Fruit fly (Drosophila melanogaster) whole organism, wandering third instar larva: ENCODE data around the gene GstZ2.

Experiments used
- CG32264 ChIP-seq: fragments of 200-800 bp; sonication (Bioruptor generic); optimal IDR thresholded peaks from 2 replicates; lab custom pipeline; 2016; ENCODE audit warnings: missing biosample characterization, missing genetic modification characterization
- CG9705 ChIP-seq: fragments of 200-800 bp; sonication (Bioruptor generic); optimal IDR thresholded peaks from 2 replicates; lab custom pipeline; 2018; ENCODE audit warnings: missing biosample characterization, mild to moderate bottlenecking, missing genetic modification characterization
- CrebA ChIP-seq: fragments of 200-800 bp; sonication (Bioruptor generic); optimal IDR thresholded peaks from 2 replicates; lab custom pipeline; 2016; ENCODE audit warnings: missing biosample characterization, mild to moderate bottlenecking, missing genetic modification characterization, borderline replicate concordance
- Dif ChIP-seq: fragments of 200-275, 200-300 bp; sonication (Bioruptor generic); optimal IDR thresholded peaks from 2 replicates; lab custom pipeline; 2018; ENCODE audit warnings: missing biosample characterization, missing genetic modification characterization; ENCODE audit not compliant: partially characterized antibody
- Hnf4 ChIP-seq: fragments of 200-800 bp; sonication (Bioruptor generic); optimal IDR thresholded peaks from 2 replicates; lab custom pipeline; 2016; ENCODE audit warnings: missing biosample characterization, mild to moderate bottlenecking, missing genetic modification characterization
- Hr78 ChIP-seq: fragments of >200 bp; optimal IDR thresholded peaks from 2 replicates; lab custom pipeline; 2017; ENCODE audit warnings: missing biosample characterization, missing genetic modification characterization
- Hr83 ChIP-seq: fragments of 200-300 bp; sonication (Bioruptor generic); optimal IDR thresholded peaks from 2 replicates; lab custom pipeline; 2016; ENCODE audit warnings: missing biosample characterization, mild to moderate bottlenecking, missing genetic modification characterization, moderate library complexity; ENCODE audit not compliant: poor library complexity, severe bottlenecking
- Mio ChIP-seq: sonication (Bioruptor generic); optimal IDR thresholded peaks from 2 replicates; lab custom pipeline; 2016; ENCODE audit warnings: missing biosample characterization, missing genetic modification characterization
- Myc ChIP-seq: fragments of >200 bp; optimal IDR thresholded peaks from 2 replicates; lab custom pipeline; 2017
- OdsH ChIP-seq: fragments of 200-800 bp; sonication (Bioruptor generic); optimal IDR thresholded peaks from 2 replicates; lab custom pipeline; 2016; ENCODE audit warnings: missing biosample characterization, mild to moderate bottlenecking, missing genetic modification characterization
- Rel ChIP-seq, 2 experiments: fragments of 200-800 bp; sonication (Bioruptor generic) in 1 of 2; optimal IDR thresholded peaks; 2 replicates in 1 of 2; 3 replicates in 1 of 2; lab custom pipeline; 2016 to 2019; ENCODE audit warnings: mild to moderate bottlenecking in 2 of 2, missing biosample characterization in 2 of 2, missing genetic modification characterization in 2 of 2, moderate library complexity in 1 of 2
- Sp1 ChIP-seq: fragments of 200-800 bp; sonication (Bioruptor generic); optimal IDR thresholded peaks from 3 replicates; lab custom pipeline; 2019; ENCODE audit warnings: missing biosample characterization, mild to moderate bottlenecking, missing genetic modification characterization, moderate library complexity
- Vsx2 ChIP-seq: fragments of 200-300, 225-300 bp; sonication (Bioruptor generic); optimal IDR thresholded peaks from 2 replicates; lab custom pipeline; 2018; ENCODE audit warnings: missing biosample characterization, missing genetic modification characterization; ENCODE audit not compliant: partially characterized antibody
- brk ChIP-seq: fragments of 200-800 bp; sonication (Bioruptor generic); optimal IDR thresholded peaks from 2 replicates; lab custom pipeline; 2016; ENCODE audit warnings: missing biosample characterization, mild to moderate bottlenecking, missing genetic modification characterization
- dl ChIP-seq, 2 experiments: fragments of 175-275, 200-275 bp in 1 of 2; fragments of 200-275 bp in 1 of 2; sonication (Bioruptor generic); optimal IDR thresholded peaks; lab custom pipeline; 2018; ENCODE audit warnings: mild to moderate bottlenecking in 2 of 2, missing biosample characterization in 2 of 2, missing genetic modification characterization in 2 of 2, moderate library complexity in 2 of 2; ENCODE audit not compliant: partially characterized antibody in 2 of 2, insufficient read depth in 1 of 2
- dsf ChIP-seq: sonication (Bioruptor generic); optimal IDR thresholded peaks from 2 replicates; lab custom pipeline; 2016; ENCODE audit warnings: missing biosample characterization, missing genetic modification characterization, borderline replicate concordance
- ey ChIP-seq: fragments of 200-800 bp; sonication (Bioruptor generic); optimal IDR thresholded peaks from 2 replicates; lab custom pipeline; 2016; ENCODE audit warnings: missing biosample characterization, missing genetic modification characterization
- foxo ChIP-seq, 2 experiments: fragments of 200-800 bp; sonication (Bioruptor generic); optimal IDR thresholded peaks; 2 replicates in 1 of 2; 3 replicates in 1 of 2; lab custom pipeline; 2016 to 2017; ENCODE audit warnings: missing biosample characterization in 2 of 2, missing genetic modification characterization in 2 of 2
- fru ChIP-seq: fragments of 200-800 bp; sonication (Bioruptor generic); optimal IDR thresholded peaks from 3 replicates; lab custom pipeline; 2016; ENCODE audit warnings: missing biosample characterization, mild to moderate bottlenecking, missing genetic modification characterization
- h ChIP-seq: fragments of 200-800 bp; sonication (Bioruptor generic); optimal IDR thresholded peaks from 3 replicates; lab custom pipeline; 2016; ENCODE audit warnings: missing biosample characterization, mild to moderate bottlenecking, missing genetic modification characterization
- jim ChIP-seq: fragments of 175-275, 200-325 bp; sonication (Bioruptor generic); optimal IDR thresholded peaks from 2 replicates; lab custom pipeline; 2016; ENCODE audit warnings: missing biosample characterization, mild to moderate bottlenecking, missing genetic modification characterization
- lola ChIP-seq: fragments of >200 bp; optimal IDR thresholded peaks from 2 replicates; lab custom pipeline; 2017; ENCODE audit warnings: missing biosample characterization, missing genetic modification characterization
- pan ChIP-seq: fragments of >200 bp; optimal IDR thresholded peaks from 2 replicates; lab custom pipeline; 2017
- psq ChIP-seq: fragments of 200-800 bp; sonication (Bioruptor generic); optimal IDR thresholded peaks from 3 replicates; lab custom pipeline; 2017; ENCODE audit warnings: missing biosample characterization, mild to moderate bottlenecking, missing genetic modification characterization, moderate library complexity
- rgr ChIP-seq: fragments of 200-800 bp; sonication (Bioruptor generic); optimal IDR thresholded peaks from 3 replicates; lab custom pipeline; 2016; ENCODE audit warnings: missing biosample characterization, mild to moderate bottlenecking, missing genetic modification characterization
- sage ChIP-seq: fragments of 200-800 bp; sonication (Bioruptor generic); optimal IDR thresholded peaks from 2 replicates; lab custom pipeline; 2016; ENCODE audit warnings: missing biosample characterization, mild to moderate bottlenecking, missing genetic modification characterization
- sv ChIP-seq: fragments of 200-800 bp; sonication (Bioruptor generic); optimal IDR thresholded peaks from 3 replicates; lab custom pipeline; 2016; ENCODE audit warnings: missing biosample characterization, missing genetic modification characterization
- usp ChIP-seq: fragments of >200 bp; optimal IDR thresholded peaks from 2 replicates; lab custom pipeline; 2017; ENCODE audit warnings: missing biosample characterization, missing genetic modification characterization
- woc ChIP-seq: sonication (Bioruptor generic); optimal IDR thresholded peaks from 2 replicates; lab custom pipeline; 2016; ENCODE audit warnings: missing biosample characterization, mild to moderate bottlenecking, missing genetic modification characterization

The GstZ2 gene

dm6 chr3R:9417577-9418334 lies 42.7 kb downstream of the GstZ2 start, which contains the start of gene ps:
TSS of gene ps (plus strand) at chr3R:9417940.
- TF ChIP-seq CrebA (GFP tag; lab: Kevin White, UChicago) (no peak), lola (GFP tag; lab: Kevin White, UChicago) (no peak), Rel (GFP tag; optimal IDR thresholded peaks at IDR 0.05; lab: Kevin White, UChicago) (peak; percentile 56), Rel (tag; optimal IDR thresholded peaks at IDR 0.05; lab: Kevin White, UChicago) (peak; percentile 0), Vsx2 (GFP tag; lab: Kevin White, UChicago) (no peak), fru (GFP tag; lab: Kevin White, UChicago) (no peak), sage (GFP tag; lab: Kevin White, UChicago) (peak; percentile 76), Hnf4 (GFP tag; lab: Kevin White, UChicago) (no peak), jim (GFP tag; lab: Kevin White, UChicago) (peak; percentile 5), pan (lab: Kevin White, UChicago) (no peak), h (no peak), Sp1 (GFP tag; lab: Kevin White, UChicago) (no peak), Hr83 (no peak), OdsH (GFP tag; lab: Kevin White, UChicago) (no peak), psq (GFP tag; lab: Kevin White, UChicago) (no peak), Dif (GFP tag; lab: Kevin White, UChicago) (peak; percentile 63), Hr78 (no peak), rgr (no peak), foxo (GFP tag; optimal IDR thresholded peaks at IDR 0.05; lab: Kevin White, UChicago) (peak in 1 of 2 experiments; percentile 1), dl (GFP tag; optimal IDR thresholded peaks at IDR 0.05; lab: Kevin White, UChicago; ENCODE audit: insufficient read depth in 1 of 2, partially characterized antibody in 2 of 2) (peak in 1 of 2 experiments; percentile 73)

- TF ChIP-seq Sp1 (GFP tag; lab: Kevin White, UChicago) = no peak
- no peak for TF ChIP-seq sv
- no peak for TF ChIP-seq pan (lab: Kevin White, UChicago)
- no peak for TF ChIP-seq jim (GFP tag; lab: Kevin White, UChicago)
- no peak for TF ChIP-seq sage (GFP tag; lab: Kevin White, UChicago)
- TF ChIP-seq usp (GFP tag; lab: Kevin White, UChicago) = no peak
These were observed 43.5 kb downstream of the GstZ2 start for dm6 chr3R:9416951-9417350.

- TF ChIP-seq Myc (lab: Kevin White, UChicago) = peak; percentile 35
- no peak for TF ChIP-seq usp (GFP tag; lab: Kevin White, UChicago)
These were observed 48.4 kb downstream of the GstZ2 start, which contains the start of the genes Task7 and alpha-Man-IIa for dm6 chr3R:9411928-9412640. TSS of gene Task7 (minus strand) at chr3R:9412293. TSS of gene alpha-Man-IIa (plus strand) at chr3R:9412548.

- TF ChIP-seq sv = no peak
- no peak for TF ChIP-seq sage (GFP tag; lab: Kevin White, UChicago)
- TF ChIP-seq foxo (GFP tag; optimal IDR thresholded peaks at IDR 0.05; lab: Kevin White, UChicago) = no peak
- no peak for TF ChIP-seq pan (lab: Kevin White, UChicago)
- TF ChIP-seq OdsH (GFP tag; lab: Kevin White, UChicago) = no peak
- TF ChIP-seq lola (GFP tag; lab: Kevin White, UChicago) = no peak
- no peak for TF ChIP-seq woc (GFP tag; lab: Kevin White, UChicago)
- no peak for TF ChIP-seq Rel (GFP tag; optimal IDR thresholded peaks at IDR 0.05; lab: Kevin White, UChicago)
- TF ChIP-seq Rel (tag; optimal IDR thresholded peaks at IDR 0.05; lab: Kevin White, UChicago) = no peak
- no peak for TF ChIP-seq Hnf4 (GFP tag; lab: Kevin White, UChicago)
- no peak for TF ChIP-seq CG32264 (GFP tag; lab: Kevin White, UChicago)
- TF ChIP-seq dsf (GFP tag; lab: Kevin White, UChicago) = no peak
- TF ChIP-seq rgr = no peak
- no peak for TF ChIP-seq ey
- no peak for TF ChIP-seq Mio
- TF ChIP-seq Hr83 = no peak
- TF ChIP-seq CG9705 (GFP tag; lab: Kevin White, UChicago) = no peak
- no peak for TF ChIP-seq Myc (lab: Kevin White, UChicago)
- no peak for TF ChIP-seq brk
- TF ChIP-seq jim (GFP tag; lab: Kevin White, UChicago) = no peak
These were observed 50.3 kb downstream of the GstZ2 start, which contains the start of gene betaTub85D for dm6 chr3R:9410182-9410581. TSS of gene betaTub85D (minus strand) at chr3R:9410282.
